Worm (Caenorhabditis elegans) whole organism, early embryonic: ENCODE results near the gene C43D7.7.

Experiments
- F13C5.2 ChIP-seq: sonication (generic microtip); optimal IDR thresholded peaks from 2 replicates; lab custom pipeline; 2017; ENCODE audit warnings: mild to moderate bottlenecking, missing genetic modification characterization, inconsistent platforms, missing compliant biosample characterization
- ama-1 ChIP-seq: fragments of 150-350 bp; optimal IDR thresholded peaks from 2 replicates; lab custom pipeline; 2014
- ceh-13 ChIP-seq: fragments of 200-800 bp; sonication (Bioruptor generic); optimal IDR thresholded peaks from 2 replicates; lab custom pipeline; 2018; ENCODE audit warnings: mild to moderate bottlenecking, missing genetic modification characterization, missing compliant biosample characterization
- flt-1 ChIP-seq: fragments of 200-800 bp; sonication (Bioruptor generic); IDR thresholded peaks from 2 replicates; pipeline ENCODE4 v1.3.6; 2022; ENCODE audit warnings: missing genetic modification characterization, missing compliant biosample characterization
- hmg-4 ChIP-seq: fragments of 200-800 bp; sonication (Bioruptor generic); optimal IDR thresholded peaks from 2 replicates; lab custom pipeline; 2018; ENCODE audit warnings: mild to moderate bottlenecking, missing genetic modification characterization, missing compliant biosample characterization
- hnd-1 ChIP-seq: sonication (generic microtip); optimal IDR thresholded peaks from 2 replicates; lab custom pipeline; 2016; ENCODE audit warnings: missing genetic modification characterization, missing compliant biosample characterization
- scrt-1 ChIP-seq: fragments of 200-800 bp; sonication (Bioruptor generic); IDR thresholded peaks from 2 replicates; pipeline ENCODE4 v1.3.6; 2022; ENCODE audit warnings: missing genetic modification characterization, missing compliant biosample characterization
- tra-4 ChIP-seq: sonication (generic microtip); optimal IDR thresholded peaks from 2 replicates; lab custom pipeline; 2017; ENCODE audit warnings: missing genetic modification characterization, missing compliant biosample characterization

- TF ChIP-seq ama-1 = no peak
- no peak for TF ChIP-seq hmg-4
- TF ChIP-seq ceh-13 (GFP tag; lab: Kevin White, UChicago) = no peak
- TF ChIP-seq F13C5.2 (tag; lab: Kevin White, UChicago) = no peak
- no peak for TF ChIP-seq tra-4 (tag; lab: Kevin White, UChicago)
- no peak for TF ChIP-seq scrt-1 (GFP tag; lab: Robert Waterston, UW)
- TF ChIP-seq hnd-1 = no peak
- no peak for TF ChIP-seq flt-1
Measured at ce11 chrV:19299262-19299661, 20.0 kb downstream of the C43D7.7 start, which contains the start of gene F55C9.14.
